Worm (Caenorhabditis elegans) whole organism, L3 larva: ENCODE measurements around the gene fbxa-84.

Experiments used
- R02D3.7 ChIP-seq: fragments of 150-350 bp; optimal IDR thresholded peaks from 2 replicates; lab custom pipeline; 2014; ENCODE audit warnings: missing biosample characterization, missing genetic modification characterization
- ZK546.5 ChIP-seq: sonication (generic microtip); optimal IDR thresholded peaks from 2 replicates; lab custom pipeline; 2017; ENCODE audit warnings: missing biosample characterization, missing genetic modification characterization
- aly-2 ChIP-seq: fragments of 150-350 bp; optimal IDR thresholded peaks from 2 replicates; lab custom pipeline; 2014; ENCODE audit warnings: missing biosample characterization, missing genetic modification characterization
- ama-1 ChIP-seq: fragments of 150-350 bp; optimal IDR thresholded peaks from 2 replicates; lab custom pipeline; 2018
- ceh-16 ChIP-seq: sonication (generic microtip); optimal IDR thresholded peaks from 2 replicates; lab custom pipeline; 2017; ENCODE audit warnings: missing biosample characterization, missing genetic modification characterization
- ceh-28 ChIP-seq: fragments of 150-350 bp; optimal IDR thresholded peaks from 2 replicates; lab custom pipeline; 2014; ENCODE audit warnings: missing biosample characterization, missing genetic modification reagents, missing genetic modification characterization
- ceh-82 ChIP-seq: fragments of 150-350 bp; optimal IDR thresholded peaks from 2 replicates; lab custom pipeline; 2014; ENCODE audit warnings: missing biosample characterization, missing genetic modification characterization
- ceh-9 ChIP-seq: sonication (generic microtip); optimal IDR thresholded peaks from 2 replicates; lab custom pipeline; 2018; ENCODE audit warnings: missing biosample characterization, missing genetic modification characterization
- daf-12 ChIP-seq: fragments of 150-350 bp; optimal IDR thresholded peaks from 2 replicates; lab custom pipeline; 2014; ENCODE audit warnings: missing biosample characterization, missing genetic modification reagents, missing genetic modification characterization
- egl-27 ChIP-seq: sonication (generic microtip); optimal IDR thresholded peaks from 4 replicates; lab custom pipeline; 2017; ENCODE audit warnings: missing biosample characterization, missing genetic modification reagents, missing genetic modification characterization
- egl-5 ChIP-seq: fragments of 150-350 bp; optimal IDR thresholded peaks from 2 replicates; lab custom pipeline; 2017; ENCODE audit warnings: missing biosample characterization, missing genetic modification reagents, missing genetic modification characterization, inconsistent platforms
- elt-1 ChIP-seq: fragments of 150-350 bp; optimal IDR thresholded peaks from 2 replicates; lab custom pipeline; 2014; ENCODE audit warnings: missing biosample characterization, missing genetic modification characterization
- elt-2 ChIP-seq: sonication (generic microtip); optimal IDR thresholded peaks from 2 replicates; lab custom pipeline; 2016; ENCODE audit warnings: missing genetic modification reagents, mild to moderate bottlenecking, missing genetic modification characterization, missing compliant biosample characterization
- elt-3 ChIP-seq, 3 experiments: fragments of 150-350 bp in 1 of 3; sonication (generic microtip) in 2 of 3; optimal IDR thresholded peaks; 2 replicates in 2 of 3; 4 replicates in 1 of 3; lab custom pipeline; 2014 to 2017; ENCODE audit warnings: missing biosample characterization in 3 of 3, missing genetic modification characterization in 3 of 3
- eor-1 ChIP-seq, 2 experiments: fragments of 150-350 bp; optimal IDR thresholded peaks; 2 replicates each; lab custom pipeline; 2014 to 2018; ENCODE audit warnings: missing biosample characterization in 2 of 2, missing genetic modification characterization in 2 of 2
- fkh-10 ChIP-seq: sonication (generic microtip); optimal IDR thresholded peaks from 2 replicates; lab custom pipeline; 2017; ENCODE audit warnings: missing biosample characterization, missing genetic modification reagents, missing genetic modification characterization
- fkh-2 ChIP-seq: fragments of 150-350 bp; optimal IDR thresholded peaks from 2 replicates; lab custom pipeline; 2014; ENCODE audit warnings: missing biosample characterization, missing genetic modification reagents, missing genetic modification characterization
- fos-1 ChIP-seq: fragments of 150-350 bp; optimal IDR thresholded peaks from 2 replicates; lab custom pipeline; 2014; ENCODE audit warnings: missing biosample characterization, missing genetic modification characterization
- hmg-11 ChIP-seq: sonication (generic microtip); optimal IDR thresholded peaks from 2 replicates; lab custom pipeline; 2016; ENCODE audit warnings: missing genetic modification characterization, missing compliant biosample characterization
- jun-1 ChIP-seq: fragments of 150-350 bp; optimal IDR thresholded peaks from 2 replicates; lab custom pipeline; 2014; ENCODE audit warnings: missing biosample characterization, missing genetic modification reagents, missing genetic modification characterization
- lin-15B ChIP-seq: fragments of 150-350 bp; optimal IDR thresholded peaks from 2 replicates; lab custom pipeline; 2014; ENCODE audit warnings: missing biosample characterization, missing genetic modification characterization
- lin-39 ChIP-seq: fragments of 150-350 bp; optimal IDR thresholded peaks from 2 replicates; lab custom pipeline; 2018; ENCODE audit warnings: missing biosample characterization, missing genetic modification reagents, missing genetic modification characterization
- lsy-12 ChIP-seq: sonication (generic microtip); optimal IDR thresholded peaks from 2 replicates; lab custom pipeline; 2016; ENCODE audit warnings: mild to moderate bottlenecking, missing genetic modification characterization, missing compliant biosample characterization
- mdl-1 ChIP-seq: fragments of 150-350 bp; optimal IDR thresholded peaks from 2 replicates; lab custom pipeline; 2014; ENCODE audit warnings: missing biosample characterization, missing genetic modification characterization
- mml-1 ChIP-seq: fragments of 150-350 bp; sonication (generic microtip); optimal IDR thresholded peaks from 3 replicates; lab custom pipeline; 2014; ENCODE audit warnings: missing biosample characterization, missing genetic modification characterization
- nfya-1 ChIP-seq: sonication (generic microtip); optimal IDR thresholded peaks from 2 replicates; lab custom pipeline; 2017; ENCODE audit warnings: missing genetic modification characterization, mild to moderate bottlenecking, missing compliant biosample characterization, antibody characterized with exemption, moderate library complexity; ENCODE audit not compliant: insufficient read depth
- nhr-11 ChIP-seq: fragments of 150-350 bp; optimal IDR thresholded peaks from 2 replicates; lab custom pipeline; 2014; ENCODE audit warnings: missing biosample characterization, missing genetic modification characterization
- nhr-12 ChIP-seq: fragments of 150-350 bp; optimal IDR thresholded peaks from 2 replicates; lab custom pipeline; 2014; ENCODE audit warnings: missing biosample characterization, missing genetic modification characterization
- nhr-23 ChIP-seq: fragments of 150-350 bp; optimal IDR thresholded peaks from 2 replicates; lab custom pipeline; 2014; ENCODE audit warnings: missing biosample characterization, missing genetic modification reagents, missing genetic modification characterization
- nhr-237 ChIP-seq: fragments of 150-350 bp; optimal IDR thresholded peaks from 2 replicates; lab custom pipeline; 2014; ENCODE audit warnings: missing biosample characterization, missing genetic modification characterization
- nhr-25 ChIP-seq: sonication (generic microtip); optimal IDR thresholded peaks from 2 replicates; lab custom pipeline; 2017; ENCODE audit warnings: missing biosample characterization, missing genetic modification characterization
- nhr-28 ChIP-seq: fragments of 150-350 bp; optimal IDR thresholded peaks from 2 replicates; lab custom pipeline; 2014; ENCODE audit warnings: missing biosample characterization, missing genetic modification characterization
- nhr-43 ChIP-seq: sonication (generic microtip); optimal IDR thresholded peaks from 2 replicates; lab custom pipeline; 2016; ENCODE audit warnings: mild to moderate bottlenecking, missing genetic modification characterization, missing compliant biosample characterization; ENCODE audit not compliant: poor library complexity, severe bottlenecking
- nhr-67 ChIP-seq: fragments of 150-350 bp; optimal IDR thresholded peaks from 2 replicates; lab custom pipeline; 2014; ENCODE audit warnings: missing biosample characterization, missing genetic modification characterization
- nhr-76 ChIP-seq: fragments of 150-350 bp; sonication (generic microtip); optimal IDR thresholded peaks from 5 replicates; lab custom pipeline; 2014; ENCODE audit warnings: missing biosample characterization, missing genetic modification characterization
- nhr-77 ChIP-seq: fragments of 150-350 bp; optimal IDR thresholded peaks from 2 replicates; lab custom pipeline; 2014; ENCODE audit warnings: missing biosample characterization, missing genetic modification characterization
- pha-4 ChIP-seq: fragments of 150-350 bp; optimal IDR thresholded peaks from 2 replicates; lab custom pipeline; 2014; ENCODE audit warnings: missing biosample characterization, missing genetic modification reagents, missing genetic modification characterization
- pqm-1 ChIP-seq: fragments of 150-350 bp; optimal IDR thresholded peaks from 2 replicates; lab custom pipeline; 2017; ENCODE audit warnings: missing biosample characterization, missing genetic modification characterization, inconsistent platforms
- sea-2 ChIP-seq: fragments of 150-350 bp; sonication (generic microtip); optimal IDR thresholded peaks from 4 replicates; lab custom pipeline; 2014; ENCODE audit warnings: missing biosample characterization, missing genetic modification reagents, missing genetic modification characterization
- skn-1 ChIP-seq: fragments of 150-350 bp; optimal IDR thresholded peaks from 2 replicates; lab custom pipeline; 2014; ENCODE audit warnings: missing biosample characterization, missing genetic modification characterization
- snpc-4 ChIP-seq: fragments of 150-350 bp; optimal IDR thresholded peaks from 2 replicates; lab custom pipeline; 2014; ENCODE audit warnings: missing biosample characterization, missing genetic modification characterization
- tbx-2 ChIP-seq: sonication (generic microtip); optimal IDR thresholded peaks from 2 replicates; lab custom pipeline; 2016; ENCODE audit warnings: mild to moderate bottlenecking, missing genetic modification characterization, missing compliant biosample characterization
- unc-39 ChIP-seq: sonication (generic microtip); optimal IDR thresholded peaks from 4 replicates; lab custom pipeline; 2017; ENCODE audit warnings: missing biosample characterization, missing genetic modification characterization
- unc-62 ChIP-seq: fragments of 150-350 bp; sonication (generic microtip); optimal IDR thresholded peaks from 4 replicates; lab custom pipeline; 2014; ENCODE audit warnings: missing biosample characterization, missing genetic modification reagents, missing genetic modification characterization
- zag-1 ChIP-seq: fragments of 150-350 bp; optimal IDR thresholded peaks from 2 replicates; lab custom pipeline; 2014; ENCODE audit warnings: missing biosample characterization, missing genetic modification characterization
- ztf-11 ChIP-seq: fragments of 150-350 bp; optimal IDR thresholded peaks from 2 replicates; lab custom pipeline; 2014; ENCODE audit warnings: missing biosample characterization, missing genetic modification characterization
- ztf-4 ChIP-seq: fragments of 150-350 bp; optimal IDR thresholded peaks from 2 replicates; lab custom pipeline; 2014; ENCODE audit warnings: missing biosample characterization, missing genetic modification characterization

The fbxa-84 gene

ce11 chrV:15187083-15188057, 5.1 kb downstream of the fbxa-84 start, which contains the start of the genes cyn-7 and bath-36:
TSS of gene cyn-7 (minus strand) at chrV:15187378.
TSS of gene bath-36 (plus strand) at chrV:15187888.
- no peak for TF ChIP-seq fkh-10
- peak; percentile 73 for TF ChIP-seq pqm-1 (tag; lab: Kevin White, UChicago)
- TF ChIP-seq ZK546.5 (tag; lab: Kevin White, UChicago): no peak
- no peak for TF ChIP-seq aly-2 (tag; lab: Kevin White, UChicago)
- no peak for TF ChIP-seq unc-39 (tag; lab: Kevin White, UChicago)
- TF ChIP-seq egl-5 (tag; lab: Kevin White, UChicago): peak; percentile 51
- peak; percentile 7 for TF ChIP-seq R02D3.7 (tag; lab: Kevin White, UChicago)
- TF ChIP-seq ztf-11: no peak
- no peak for TF ChIP-seq mml-1 (tag; lab: Kevin White, UChicago)
- TF ChIP-seq eor-1 (tag; optimal IDR thresholded peaks at IDR 0.05; lab: Kevin White, UChicago): no peak
- TF ChIP-seq nhr-237 (tag; lab: Kevin White, UChicago): no peak
- no peak for TF ChIP-seq nhr-67
- TF ChIP-seq nhr-28 (tag; lab: Kevin White, UChicago): no peak
- TF ChIP-seq ceh-82 (tag; lab: Kevin White, UChicago): no peak
- TF ChIP-seq ceh-9 (tag; lab: Kevin White, UChicago): no peak
- peak; percentile 0 for TF ChIP-seq nhr-77 (tag; lab: Kevin White, UChicago)
- no peak for TF ChIP-seq nhr-11 (tag; lab: Kevin White, UChicago)
- TF ChIP-seq ceh-28 (tag; lab: Kevin White, UChicago): peak; percentile 47
- no peak for TF ChIP-seq skn-1 (tag; lab: Kevin White, UChicago)
- TF ChIP-seq nhr-12 (tag; lab: Kevin White, UChicago): no peak
- no peak for TF ChIP-seq fos-1 (tag; lab: Kevin White, UChicago)
- TF ChIP-seq lsy-12: peak; percentile 69
- TF ChIP-seq unc-62 (GFP tag; lab: Kevin White, UChicago): no peak
- TF ChIP-seq hmg-11 (tag; lab: Kevin White, UChicago): peak; percentile 68
- TF ChIP-seq elt-1 (tag; lab: Kevin White, UChicago): no peak
- TF ChIP-seq pha-4: peak; percentile 97
- TF ChIP-seq mdl-1: no peak
- TF ChIP-seq ama-1: no peak
- TF ChIP-seq elt-3 (tag; optimal IDR thresholded peaks at IDR 0.05; lab: Kevin White, UChicago): no peak
- no peak for TF ChIP-seq ztf-4 (tag; lab: Kevin White, UChicago)
- peak; percentile 59 for TF ChIP-seq snpc-4
- TF ChIP-seq daf-12 (tag; lab: Kevin White, UChicago): no peak
- no peak for TF ChIP-seq nhr-76 (tag; lab: Kevin White, UChicago)
- TF ChIP-seq egl-27 (tag; lab: Kevin White, UChicago): peak; percentile 49
- peak; percentile 92 for TF ChIP-seq elt-2 (tag; lab: Kevin White, UChicago)
- TF ChIP-seq ceh-16 (tag; lab: Kevin White, UChicago): no peak
- TF ChIP-seq zag-1: no peak
- peak; percentile 79 for TF ChIP-seq nhr-25 (tag; lab: Kevin White, UChicago)
- TF ChIP-seq nhr-43 (tag; lab: Kevin White, UChicago): peak; percentile 76
- TF ChIP-seq nfya-1: peak; percentile 74
- no peak for TF ChIP-seq lin-39 (tag; lab: Kevin White, UChicago)
- TF ChIP-seq fkh-2 (tag; lab: Kevin White, UChicago): no peak
- TF ChIP-seq sea-2 (GFP tag; lab: Kevin White, UChicago): no peak
- peak; percentile 85 for TF ChIP-seq lin-15B (tag; lab: Kevin White, UChicago)
- TF ChIP-seq tbx-2 (tag; lab: Kevin White, UChicago): peak; percentile 68
- peak; percentile 86 for TF ChIP-seq jun-1 (tag; lab: Kevin White, UChicago)
- peak; percentile 74 for TF ChIP-seq nhr-23
